Worm (Caenorhabditis elegans): ENCODE results near the gene F59E12.9.

The F59E12.9 gene

DNA sequence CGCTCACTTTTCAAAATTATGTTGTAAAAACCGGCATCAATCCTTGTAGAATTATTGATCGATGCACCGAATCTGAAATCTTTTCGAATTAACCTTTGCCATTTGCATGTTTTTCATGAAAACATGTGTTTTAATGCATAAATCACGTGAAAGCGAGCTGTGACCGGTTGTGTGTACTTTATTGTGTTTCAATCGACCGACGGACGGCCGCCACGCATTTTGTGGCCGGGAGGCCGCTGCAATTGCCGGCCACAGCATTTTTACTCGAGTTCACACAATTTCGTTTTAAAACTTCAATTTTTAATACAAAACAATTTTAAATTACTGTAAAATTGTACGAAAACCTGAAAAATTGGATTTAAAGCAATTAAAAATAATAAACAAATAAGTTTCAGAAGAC, 42.1 kb upstream of the F59E12.9 start, which contains the start of gene C25H3.11 (continued):
- TF ChIP-seq pqm-1 (tag; optimal IDR thresholded peaks at IDR 0.05), result no peak
- TF ChIP-seq dmd-8 (GFP tag; IDR thresholded peaks at IDR 0.05), result no peak
- no peak for TF ChIP-seq nhr-10 (tag; optimal IDR thresholded peaks at IDR 0.05)
- no peak for TF ChIP-seq Y5F2A.4 (GFP tag; optimal IDR thresholded peaks at IDR 0.05)
- no peak for TF ChIP-seq dpl-1 (GFP tag; optimal IDR thresholded peaks at IDR 0.05)
- TF ChIP-seq hlh-30 (tag; optimal IDR thresholded peaks at IDR 0.05; ENCODE audit: insufficient read depth), result peak; percentile 86
- TF ChIP-seq nhr-111 (GFP tag; optimal IDR thresholded peaks at IDR 0.05), result no peak
- no peak for TF ChIP-seq nhr-6 (tag; optimal IDR thresholded peaks at IDR 0.05)
- no peak for TF ChIP-seq ztf-11 (tag; optimal IDR thresholded peaks at IDR 0.05)
- TF ChIP-seq T20F7.1 (GFP tag; optimal IDR thresholded peaks at IDR 0.05), result no peak
- peak in 1 of 2 experiments; percentile 52 for TF ChIP-seq hif-1 (tag; optimal IDR thresholded peaks at IDR 0.05)
- peak; percentile 37 for TF ChIP-seq nhr-77 (tag; optimal IDR thresholded peaks at IDR 0.05)
- no peak for TF ChIP-seq ceh-32 (tag; optimal IDR thresholded peaks at IDR 0.05; ENCODE audit: poor library complexity)
- no peak for TF ChIP-seq tag-97 (GFP tag; IDR thresholded peaks at IDR 0.05)
- 0 out of 2 replicates have a peak, but pooled peaks have one; percentile 55 for TF ChIP-seq egl-43 (GFP tag; IDR thresholded peaks at IDR 0.05)
- peak; percentile 78 for TF ChIP-seq hlh-11 (tag; optimal IDR thresholded peaks at IDR 0.05)
- TF ChIP-seq arid-1 (GFP tag; conservative IDR thresholded peaks at IDR 0.05), result 0 out of 2 replicates have a peak, but pooled peaks have one; percentile 24
- TF ChIP-seq attf-4 (tag; optimal IDR thresholded peaks at IDR 0.05), result no peak
- TF ChIP-seq nhr-48 (tag; optimal IDR thresholded peaks at IDR 0.05), result no peak
- no peak for TF ChIP-seq saeg-2 (GFP tag; IDR thresholded peaks at IDR 0.05)
- TF ChIP-seq F44E2.7 (GFP tag; IDR thresholded peaks at IDR 0.05), result 0 out of 2 replicates have a peak, but pooled peaks have one; percentile 45
- 0 out of 2 replicates have a peak, but pooled peaks have one; percentile 32 for TF ChIP-seq php-3 (GFP tag; IDR thresholded peaks at IDR 0.05)
- TF ChIP-seq madf-5 (GFP tag; IDR thresholded peaks at IDR 0.05), result no peak
- no peak for TF ChIP-seq zfp-2 (tag; optimal IDR thresholded peaks at IDR 0.05)
- no peak for TF ChIP-seq daf-12 (tag; optimal IDR thresholded peaks at IDR 0.05)
- TF ChIP-seq ceh-44 (GFP tag; IDR thresholded peaks at IDR 0.05), result no peak
- TF ChIP-seq ceh-20 (GFP tag; IDR thresholded peaks at IDR 0.05), result no peak
- TF ChIP-seq hmg-1.1 (GFP tag; IDR thresholded peaks at IDR 0.05), result no peak
- no peak for TF ChIP-seq lin-29 (GFP tag; IDR thresholded peaks at IDR 0.05)
- TF ChIP-seq Y105C5A.15 (GFP tag; IDR thresholded peaks at IDR 0.05), result no peak
- no peak for TF ChIP-seq zag-1 (tag; optimal IDR thresholded peaks at IDR 0.05)
- TF ChIP-seq lim-7 (GFP tag; IDR thresholded peaks at IDR 0.05), result no peak
- TF ChIP-seq Y75B8A.6 (GFP tag; IDR thresholded peaks at IDR 0.05), result 0 out of 2 replicates have a peak, but pooled peaks have one; percentile 10
- 0 out of 2 replicates have a peak, but pooled peaks have one; percentile 15 for TF ChIP-seq T26A8.4 (GFP tag; IDR thresholded peaks at IDR 0.05)

DNA sequence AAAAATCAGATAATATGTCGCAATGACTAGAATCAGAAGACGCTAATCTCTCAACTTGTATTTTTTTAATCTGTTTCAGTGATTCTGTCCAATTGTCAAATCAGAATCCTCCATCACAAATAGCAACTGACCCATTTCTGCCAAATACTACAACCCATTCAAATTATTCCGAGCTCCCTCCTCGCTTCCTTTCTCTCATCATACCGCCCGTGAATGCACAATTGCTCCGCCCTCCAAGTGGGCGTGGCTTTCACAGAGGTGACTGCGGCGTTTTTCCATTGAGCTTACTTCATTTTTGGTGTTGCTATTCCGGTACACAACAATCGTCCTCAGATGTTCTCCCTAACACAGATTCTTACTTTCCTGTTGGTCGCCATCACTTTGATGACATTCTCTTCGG, 33.9 kb upstream of the F59E12.9 start, which contains the start of gene flp-27:
Gene flp-27, plus strand, starts transcription at position 301 of the 400 bp plus-strand sequence.
- TF ChIP-seq daf-19 (GFP tag; conservative IDR thresholded peaks at IDR 0.05), result no peak

DNA sequence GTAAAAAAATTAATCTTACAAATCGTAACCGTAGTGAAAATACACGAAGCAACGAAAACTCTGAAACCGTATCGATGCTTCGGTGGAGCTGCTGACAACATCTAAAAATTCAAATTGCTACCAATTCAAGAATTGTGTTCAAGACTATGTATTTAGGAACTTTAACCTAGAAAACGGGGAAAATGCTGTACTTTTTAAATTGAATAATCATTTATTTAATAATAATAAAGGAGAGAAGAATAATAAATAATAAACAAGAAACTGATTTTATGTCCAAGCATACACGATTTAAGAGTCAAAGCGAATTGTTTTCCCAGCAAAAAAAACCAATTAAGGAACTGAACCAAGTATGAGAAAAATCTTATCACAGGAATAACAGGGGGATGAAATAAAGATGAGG, 22.7 kb upstream of the F59E12.9 start, which contains the start of gene C25H3.17:
Gene C25H3.17, minus strand, starts transcription at position 101 of the 400 bp plus-strand sequence.
- TF ChIP-seq attf-4 (tag; optimal IDR thresholded peaks at IDR 0.05) (no peak), T26A8.4 (GFP tag; IDR thresholded peaks at IDR 0.05) (no peak), Y75B8A.6 (GFP tag; IDR thresholded peaks at IDR 0.05) (no peak)

DNA sequence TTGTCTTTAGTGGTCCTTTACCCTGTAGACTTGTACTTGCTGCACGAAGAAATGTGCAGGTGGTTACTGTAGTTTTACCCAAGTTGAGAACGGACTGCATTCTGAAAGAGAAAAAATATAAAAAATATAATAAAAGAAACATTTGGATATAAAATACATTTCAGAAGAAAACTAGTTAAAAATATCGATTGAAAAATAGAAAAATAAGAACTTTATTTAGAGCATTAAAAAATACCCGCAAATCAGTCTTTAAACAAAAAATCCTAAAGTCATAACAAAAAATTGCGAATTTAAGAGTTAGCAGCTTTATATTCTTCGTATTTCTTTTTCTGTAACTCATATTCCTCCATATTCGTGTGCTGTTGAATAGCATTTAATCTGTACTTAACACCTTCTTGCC, 22.0 kb upstream of the F59E12.9 start, which contains the start of gene C25H3.7:
Gene C25H3.7, minus strand, starts transcription at position 101 of the 400 bp plus-strand sequence.
- TF ChIP-seq ceh-82 (tag; optimal IDR thresholded peaks at IDR 0.05), result no peak
- TF ChIP-seq aha-1 (tag), result peak; percentile 50

All from whole organism, L4 larva.